Worm (Caenorhabditis elegans): Measurements from ENCODE around the gene F22H10.6.

DNA sequence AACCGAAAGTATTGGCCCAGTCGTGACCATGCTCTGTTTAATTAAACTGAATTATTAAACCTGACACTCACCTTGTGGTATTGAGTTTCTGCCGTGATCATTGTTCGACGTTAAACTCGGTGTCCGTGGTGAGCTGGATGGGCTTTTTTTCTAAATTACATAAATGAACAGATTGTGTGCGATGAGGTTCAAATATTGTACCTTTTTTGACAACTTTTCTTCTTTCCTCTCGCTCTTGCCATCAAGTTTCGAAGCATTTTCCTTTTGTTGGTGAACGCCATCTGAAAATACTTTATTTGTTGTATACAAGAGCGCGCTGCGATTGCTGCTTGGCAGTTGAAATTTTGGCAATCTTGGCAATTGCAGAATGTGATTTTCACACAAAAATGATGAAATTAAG lies 3.2 kb downstream of the F22H10.6 start, which contains the start of gene F22H10.11:
- TF ChIP-seq dao-5 (tag; optimal IDR thresholded peaks at IDR 0.05), result no peak
- no peak for TF ChIP-seq him-1 (tag; optimal IDR thresholded peaks at IDR 0.05)
